Worm (Caenorhabditis elegans) whole organism, dauer: ENCODE results near the gene D2096.11.
"Not testable (repeated sequence)": the region's sequence is repeated elsewhere in the genome, so short reads cannot be mapped to it uniquely, and the experiment has no call there.

Experiments used
- unc-62 ChIP-seq: sonication (generic microtip); optimal IDR thresholded peaks from 2 replicates; lab custom pipeline; 2017; ENCODE audit warnings: missing biosample characterization, missing genetic modification reagents, missing genetic modification characterization

The D2096.11 gene

ce11 chrIV:8394105-8394504 lies at the start of gene D2096.11:
Gene D2096.11, minus strand, starts transcription at chrIV:8394205.
- no peak for TF ChIP-seq unc-62 (GFP tag; lab: Kevin White, UChicago)

- TF ChIP-seq unc-62 (GFP tag; lab: Kevin White, UChicago): peak; percentile 19
Measured at ce11 chrIV:8432709-8433108, 38.7 kb upstream of the D2096.11 start, which contains the start of the genes T26A8.4 and pdtf-1. Gene T26A8.4, minus strand, starts transcription at chrIV:8432893. Gene pdtf-1, plus strand, starts transcription at chrIV:8433038.

ce11 chrIV:8431567-8432458 lies 37.8 kb upstream of the D2096.11 start:
- no peak for TF ChIP-seq unc-62 (GFP tag; lab: Kevin White, UChicago)

ce11 chrIV:8428492-8428891 lies 34.5 kb upstream of the D2096.11 start:
- no peak for TF ChIP-seq unc-62 (GFP tag; lab: Kevin White, UChicago)

ce11 chrIV:8426537-8426936 lies 32.5 kb upstream of the D2096.11 start, which contains the start of the genes T26A8.3 and tmem-231:
Gene T26A8.3, minus strand, starts transcription at chrIV:8426637.
Gene tmem-231, plus strand, starts transcription at chrIV:8426785.
- TF ChIP-seq unc-62 (GFP tag; lab: Kevin White, UChicago): no peak

- no peak for TF ChIP-seq unc-62 (GFP tag; lab: Kevin White, UChicago)
Measured at ce11 chrIV:8420961-8421360, 27.0 kb upstream of the D2096.11 start, which contains the start of gene M116.5. Gene M116.5, minus strand, starts transcription at chrIV:8421061.

- no peak for TF ChIP-seq unc-62 (GFP tag; lab: Kevin White, UChicago)
Measured at ce11 chrIV:8397814-8398213, 3.8 kb upstream of the D2096.11 start.

ce11 chrIV:8396348-8396747 lies 2.3 kb upstream of the D2096.11 start, which contains the start of gene timm-17B.2:
Gene timm-17B.2, plus strand, starts transcription at chrIV:8396648.
- TF ChIP-seq unc-62 (GFP tag; lab: Kevin White, UChicago): no peak

ce11 chrIV:8389139-8389538 lies 4.9 kb downstream of the D2096.11 start, which contains the start of gene D2096.10:
Gene D2096.10, minus strand, starts transcription at chrIV:8389239.
- TF ChIP-seq unc-62 (GFP tag; lab: Kevin White, UChicago): not testable (repeated sequence)

- no peak for TF ChIP-seq unc-62 (GFP tag; lab: Kevin White, UChicago)
Measured at ce11 chrIV:8385662-8386061, 8.3 kb downstream of the D2096.11 start.

ce11 chrIV:8384737-8385136 lies 9.3 kb downstream of the D2096.11 start:
- no peak for TF ChIP-seq unc-62 (GFP tag; lab: Kevin White, UChicago)

- no peak for TF ChIP-seq unc-62 (GFP tag; lab: Kevin White, UChicago)
Measured at ce11 chrIV:8382695-8383094, 11.3 kb downstream of the D2096.11 start, which contains the start of gene D2096.9. Gene D2096.9, minus strand, starts transcription at chrIV:8382795.

- no peak for TF ChIP-seq unc-62 (GFP tag; lab: Kevin White, UChicago)
Measured at ce11 chrIV:8380266-8380850, 13.6 kb downstream of the D2096.11 start.

ce11 chrIV:8379683-8380082 lies 14.3 kb downstream of the D2096.11 start, which contains the start of gene praf-3:
Gene praf-3, plus strand, starts transcription at chrIV:8379983.
- no peak for TF ChIP-seq unc-62 (GFP tag; lab: Kevin White, UChicago)

ce11 chrIV:8379278-8379677 lies 14.7 kb downstream of the D2096.11 start, which contains the start of gene nap-1:
Gene nap-1, minus strand, starts transcription at chrIV:8379319.
- TF ChIP-seq unc-62 (GFP tag; lab: Kevin White, UChicago): no peak

- no peak for TF ChIP-seq unc-62 (GFP tag; lab: Kevin White, UChicago)
Measured at ce11 chrIV:8378280-8378679, 15.7 kb downstream of the D2096.11 start.
